Fruit fly (Drosophila melanogaster): ENCODE data around the gene CG45064.

CG45064 gene

dm6 chrX:14878917-14879316, 3.5 kb downstream of the CG45064 start:
- TF ChIP-seq CG11398 (GFP tag; optimal IDR thresholded peaks at IDR 0.05) (no peak), CG9932 (GFP tag; IDR thresholded peaks at IDR 0.05) (no peak), CG2889 (GFP tag; IDR thresholded peaks at IDR 0.05) (no peak), sc (optimal IDR thresholded peaks at IDR 0.05) (no peak), sc (GFP tag; optimal IDR thresholded peaks at IDR 0.05) (no peak), pros (GFP tag; optimal IDR thresholded peaks at IDR 0.05) (no peak), vvl (GFP tag; IDR thresholded peaks at IDR 0.05) (peak; percentile 53; the same call in 1 of the 2 replicates), CG11247 (GFP tag; IDR thresholded peaks at IDR 0.05) (peak; percentile 65), lola (GFP tag; optimal IDR thresholded peaks at IDR 0.05) (no peak), ato (GFP tag; IDR thresholded peaks at IDR 0.05; ENCODE audit: partially characterized antibody) (no peak), CTCF (GFP tag; optimal IDR thresholded peaks at IDR 0.05) (peak; percentile 86), D (optimal IDR thresholded peaks at IDR 0.05) (no peak), D (GFP tag; optimal IDR thresholded peaks at IDR 0.05) (no peak), Deaf1 (tag; optimal IDR thresholded peaks at IDR 0.05) (no peak)

- TF ChIP-seq Hr3 (GFP tag; optimal IDR thresholded peaks at IDR 0.05) (no peak), CG5180 (GFP tag; optimal IDR thresholded peaks at IDR 0.05) (peak; percentile 97), p53 (GFP tag; optimal IDR thresholded peaks at IDR 0.05) (no peak), z (GFP tag; IDR thresholded peaks at IDR 0.05) (no peak), Ravus (GFP tag; IDR thresholded peaks at IDR 0.05) (no peak), CG8944 (GFP tag; optimal IDR thresholded peaks at IDR 0.05) (no peak), CG31365 (tag; optimal IDR thresholded peaks at IDR 0.05) (no peak), CG7556 (GFP tag; optimal IDR thresholded peaks at IDR 0.05) (no peak), B-H1 (GFP tag; IDR thresholded peaks at IDR 0.05) (no peak), sens (GFP tag) (peak; percentile 25), chinmo (GFP tag; IDR thresholded peaks at IDR 0.05; ENCODE audit: partially characterized antibody) (0 out of 4 replicates have a peak, but pooled peaks have one; percentile 29)
These were observed 11.4 kb downstream of the CG45064 start, which contains the start of gene CG9518 for dm6 chrX:14871028-14871427. Gene CG9518, minus strand, starts transcription at chrX:14871181.

dm6 chrX:14868414-14868813, 14.0 kb downstream of the CG45064 start:
- no peak for TF ChIP-seq CG15514 (GFP tag; optimal IDR thresholded peaks at IDR 0.05)
- no peak for TF ChIP-seq Stat92E (GFP tag; optimal IDR thresholded peaks at IDR 0.05)
- no peak for TF ChIP-seq nom (GFP tag; optimal IDR thresholded peaks at IDR 0.05)
- TF ChIP-seq Gsc (GFP tag; IDR thresholded peaks at IDR 0.05) = no peak
- TF ChIP-seq CG2889 (GFP tag; IDR thresholded peaks at IDR 0.05) = no peak
- TF ChIP-seq CG5245 (GFP tag; optimal IDR thresholded peaks at IDR 0.05) = no peak
- no peak for TF ChIP-seq crp (GFP tag; optimal IDR thresholded peaks at IDR 0.05)
- TF ChIP-seq CG6654 (GFP tag; optimal IDR thresholded peaks at IDR 0.05) = no peak
- TF ChIP-seq unpg (GFP tag; optimal IDR thresholded peaks at IDR 0.05) = no peak
- TF ChIP-seq CG8281 (tag; optimal IDR thresholded peaks at IDR 0.05) = no peak
- no peak for TF ChIP-seq CG9437 (GFP tag; optimal IDR thresholded peaks at IDR 0.05)
- no peak for TF ChIP-seq zen (tag; optimal IDR thresholded peaks at IDR 0.05)
- no peak for TF ChIP-seq Bteb2 (GFP tag; optimal IDR thresholded peaks at IDR 0.05)
- TF ChIP-seq kni (GFP tag; optimal IDR thresholded peaks at IDR 0.05) = no peak
- no peak for TF ChIP-seq dan (GFP tag; IDR thresholded peaks at IDR 0.05)
- TF ChIP-seq Lpt (GFP tag; optimal IDR thresholded peaks at IDR 0.05) = no peak
- no peak for TF ChIP-seq knrl (GFP tag; IDR thresholded peaks at IDR 0.05; ENCODE audit: partially characterized antibody)
- TF ChIP-seq kah (GFP tag; optimal IDR thresholded peaks at IDR 0.05) = no peak
- TF ChIP-seq sqz (GFP tag; optimal IDR thresholded peaks at IDR 0.05) = peak; percentile 53
- TF ChIP-seq ash1 (GFP tag; optimal IDR thresholded peaks at IDR 0.05) = no peak
- TF ChIP-seq Side (GFP tag; optimal IDR thresholded peaks at IDR 0.05) = no peak
- no peak for TF ChIP-seq row (GFP tag; IDR thresholded peaks at IDR 0.05)
- TF ChIP-seq Hsf (GFP tag; optimal IDR thresholded peaks at IDR 0.05) = no peak
- TF ChIP-seq CG12769 (tag; optimal IDR thresholded peaks at IDR 0.05) = peak; percentile 64
- TF ChIP-seq mam (GFP tag; optimal IDR thresholded peaks at IDR 0.05) = no peak
- TF ChIP-seq jigr1 (GFP tag; IDR thresholded peaks at IDR 0.05) = no peak
- TF ChIP-seq Mes4 (GFP tag; optimal IDR thresholded peaks at IDR 0.05) = no peak
